Fruit fly (Drosophila melanogaster) whole organism, embryonic: ENCODE results near the gene polo.

ENCODE experiments used
- CG17186 ChIP-seq: fragments of 200-800 bp; sonication (Bioruptor generic); optimal IDR thresholded peaks from 3 replicates; lab custom pipeline; 2017; ENCODE audit warnings: missing biosample characterization, missing genetic modification reagents, missing genetic modification characterization
- CG6272 ChIP-seq: fragments of 200-800 bp; sonication (Bioruptor generic); IDR thresholded peaks from 2 replicates; pipeline ENCODE4 v1.3.6; 2022; ENCODE audit warnings: missing biosample characterization, missing genetic modification characterization
- CG7357 ChIP-seq: fragments of 200-800 bp; sonication (Bioruptor generic); IDR thresholded peaks from 3 replicates; pipeline ENCODE4 v1.3.6; 2022; ENCODE audit warnings: missing biosample characterization, missing genetic modification characterization
- az2 ChIP-seq: fragments of 200-800 bp; sonication (Bioruptor generic); optimal IDR thresholded peaks from 3 replicates; lab custom pipeline; 2016; ENCODE audit warnings: missing biosample characterization, missing genetic modification characterization
- gsb ChIP-seq: fragments of 200-800 bp; sonication (Bioruptor generic); IDR thresholded peaks from 2 replicates; pipeline ENCODE4 v1.3.6; 2022; ENCODE audit warnings: missing biosample characterization, missing genetic modification characterization
- hb ChIP-seq: fragments of 200-800 bp; sonication (Bioruptor generic); IDR thresholded peaks from 3 replicates; pipeline ENCODE4 v1.3.6; 2022; ENCODE audit warnings: missing biosample characterization, missing genetic modification characterization; ENCODE audit not compliant: partially characterized antibody
- lov ChIP-seq, 2 experiments: fragments of 200-800 bp in 1 of 2; fragments of >200 bp in 1 of 2; sonication (Bioruptor generic) in 1 of 2; IDR thresholded peaks in 1 of 2; optimal IDR thresholded peaks in 1 of 2; 2 replicates in 1 of 2; 3 replicates in 1 of 2; pipeline versions ENCODE4 v1.3.6 to Lab custom; 2017 to 2022; ENCODE audit warnings: missing biosample characterization in 1 of 2, missing genetic modification characterization in 1 of 2
- zfh2 ChIP-seq: fragments of 200-800 bp; sonication (Bioruptor generic); optimal IDR thresholded peaks from 2 replicates; lab custom pipeline; 2016; ENCODE audit warnings: missing biosample characterization, missing genetic modification characterization

dm6 chr3L:20313469-20313868 lies 4.0 kb downstream of the polo start, which contains the start of gene alphaSnap:
- TF ChIP-seq az2 (GFP tag; lab: Kevin White, UChicago) (peak; percentile 37), CG6272 (GFP tag; lab: Robert Waterston, UW) (no peak), lov (optimal IDR thresholded peaks at IDR 0.05; lab: Kevin White, UChicago) (no peak), lov (GFP tag; IDR thresholded peaks at IDR 0.05; lab: Robert Waterston, UW) (no peak), CG17186 (GFP tag; lab: Kevin White, UChicago) (peak; percentile 61), hb (GFP tag; lab: Robert Waterston, UW) (no peak), gsb (GFP tag; lab: Robert Waterston, UW) (no peak), zfh2 (peak; percentile 48), CG7357 (no peak)
